Fruit fly (Drosophila melanogaster) whole organism, embryonic: Measurements from ENCODE around the gene pico.

ENCODE experiments used
- Atf3 ChIP-seq: fragments of 200-800 bp; sonication (Bioruptor generic); optimal IDR thresholded peaks from 3 replicates; lab custom pipeline; 2016; ENCODE audit warnings: missing biosample characterization, missing genetic modification characterization
- Atf6 ChIP-seq: fragments of 200-800 bp; sonication (Bioruptor generic); IDR thresholded peaks from 2 replicates; pipeline ENCODE4 v1.3.6; 2022; ENCODE audit warnings: missing biosample characterization, missing genetic modification characterization
- CG10462 ChIP-seq: fragments of 200-800 bp; sonication (Bioruptor generic); optimal IDR thresholded peaks from 2 replicates; lab custom pipeline; 2016; ENCODE audit warnings: missing biosample characterization, missing genetic modification characterization
- CG10979 ChIP-seq: fragments of 200-800 bp; sonication (Bioruptor generic); optimal IDR thresholded peaks from 2 replicates; lab custom pipeline; 2018; ENCODE audit warnings: missing biosample characterization, mild to moderate bottlenecking, missing genetic modification characterization, moderate library complexity
- CG14050 ChIP-seq: fragments of 200-800 bp; sonication (Bioruptor generic); IDR thresholded peaks from 3 replicates; pipeline ENCODE4 v1.3.6; 2022; ENCODE audit warnings: missing biosample characterization, missing genetic modification characterization
- CG14441 ChIP-seq: fragments of 200-800 bp; sonication (Bioruptor generic); IDR thresholded peaks from 2 replicates; pipeline ENCODE4 v1.3.6; 2022; ENCODE audit warnings: missing biosample characterization, missing genetic modification characterization
- CG16813 ChIP-seq: fragments of 200-800 bp; sonication (Bioruptor generic); IDR thresholded peaks from 3 replicates; pipeline ENCODE4 v1.3.6; 2022; ENCODE audit warnings: missing biosample characterization, missing genetic modification characterization; ENCODE audit not compliant: partially characterized antibody
- CG1792 ChIP-seq: fragments of 200-800 bp; sonication (Bioruptor generic); optimal IDR thresholded peaks from 2 replicates; lab custom pipeline; 2016; ENCODE audit warnings: missing biosample characterization, missing genetic modification characterization
- CG18599 ChIP-seq: fragments of 200-800 bp; sonication (Bioruptor generic); optimal IDR thresholded peaks from 3 replicates; lab custom pipeline; 2017; ENCODE audit warnings: missing biosample characterization, missing genetic modification characterization, mild to moderate bottlenecking, moderate library complexity, missing genetic modification reagents
- CG2678 ChIP-seq: fragments of 200-800 bp; sonication (Bioruptor generic); optimal IDR thresholded peaks from 3 replicates; lab custom pipeline; 2019; ENCODE audit warnings: missing biosample characterization, mild to moderate bottlenecking, missing genetic modification characterization, moderate library complexity
- CG31388 ChIP-seq: fragments of 200-800 bp; sonication (Bioruptor generic); optimal IDR thresholded peaks from 2 replicates; lab custom pipeline; 2016; ENCODE audit warnings: missing biosample characterization, missing genetic modification characterization
- CG3163 ChIP-seq: fragments of 200-800 bp; sonication (Bioruptor generic); optimal IDR thresholded peaks from 3 replicates; lab custom pipeline; 2016; ENCODE audit warnings: missing biosample characterization, missing genetic modification characterization
- CG32772 ChIP-seq: fragments of 200-800 bp; sonication (Bioruptor generic); IDR thresholded peaks from 2 replicates; pipeline ENCODE4 v1.3.6; 2022; ENCODE audit warnings: missing biosample characterization, missing genetic modification characterization
- CG4707 ChIP-seq: fragments of 200-800 bp; sonication (Bioruptor generic); optimal IDR thresholded peaks from 2 replicates; lab custom pipeline; 2018; ENCODE audit warnings: missing biosample characterization, mild to moderate bottlenecking, missing genetic modification characterization, moderate library complexity
- CG8281 ChIP-seq: fragments of 200-800 bp; sonication (Bioruptor generic); optimal IDR thresholded peaks from 2 replicates; lab custom pipeline; 2018; ENCODE audit warnings: missing biosample characterization, mild to moderate bottlenecking, missing genetic modification characterization, moderate library complexity
- CkIIα-i1 ChIP-seq: fragments of 200-800 bp; sonication (Bioruptor generic); IDR thresholded peaks from 2 replicates; pipeline ENCODE4 v1.3.6; 2022; ENCODE audit warnings: missing biosample characterization, missing genetic modification characterization
- CoRest ChIP-seq: fragments of 200-800 bp; sonication (Bioruptor generic); optimal IDR thresholded peaks from 3 replicates; lab custom pipeline; 2018; ENCODE audit warnings: missing biosample characterization, mild to moderate bottlenecking, missing genetic modification characterization, moderate library complexity
- Hmr ChIP-seq: fragments of 200-800 bp; sonication (Bioruptor generic); optimal IDR thresholded peaks from 3 replicates; lab custom pipeline; 2017; ENCODE audit warnings: mild to moderate bottlenecking, missing biosample characterization, missing genetic modification reagents, missing genetic modification characterization
- Hr39 ChIP-seq: fragments of >200 bp; optimal IDR thresholded peaks from 2 replicates; lab custom pipeline; 2017
- Lpt ChIP-seq: fragments of >200 bp; optimal IDR thresholded peaks from 2 replicates; lab custom pipeline; 2018; ENCODE audit warnings: missing biosample characterization, missing genetic modification characterization
- MBD-R2 ChIP-seq: fragments of 200-800 bp; sonication (Bioruptor generic); IDR thresholded peaks from 2 replicates; pipeline ENCODE4 v1.3.6; 2022; ENCODE audit warnings: missing biosample characterization, missing genetic modification characterization
- Sox102F ChIP-seq: fragments of 200-800 bp; sonication (Bioruptor generic); optimal IDR thresholded peaks from 2 replicates; lab custom pipeline; 2018; ENCODE audit warnings: missing biosample characterization, mild to moderate bottlenecking, missing genetic modification characterization, moderate library complexity
- Vsx1 ChIP-seq: fragments of 200-800 bp; sonication (Bioruptor generic); optimal IDR thresholded peaks from 2 replicates; lab custom pipeline; 2017; ENCODE audit warnings: missing biosample characterization, mild to moderate bottlenecking, missing genetic modification characterization, missing genetic modification reagents
- abd-A ChIP-seq: fragments of 200-800 bp; sonication (Bioruptor generic); optimal IDR thresholded peaks from 3 replicates; lab custom pipeline; 2019; ENCODE audit warnings: missing biosample characterization, mild to moderate bottlenecking, missing genetic modification characterization, moderate library complexity
- al ChIP-seq: fragments of 200-800 bp; sonication (Bioruptor generic); IDR thresholded peaks from 2 replicates; pipeline ENCODE4 v1.3.6; 2022; ENCODE audit warnings: missing biosample characterization, missing genetic modification characterization
- aop ChIP-seq: fragments of 200-800 bp; sonication (Bioruptor generic); IDR thresholded peaks from 2 replicates; pipeline ENCODE4 v1.3.6; 2022; ENCODE audit warnings: missing biosample characterization, missing genetic modification characterization
- cad ChIP-seq: fragments of >200 bp; optimal IDR thresholded peaks from 2 replicates; lab custom pipeline; 2017; ENCODE audit warnings: missing biosample characterization, missing genetic modification characterization
- cas ChIP-seq: fragments of 200-800 bp; sonication (Bioruptor generic); IDR thresholded peaks from 2 replicates; pipeline ENCODE4 v1.3.6; 2022; ENCODE audit warnings: missing biosample characterization, missing genetic modification characterization
- chn ChIP-seq: fragments of 200-800 bp; sonication (Bioruptor generic); optimal IDR thresholded peaks from 2 replicates; lab custom pipeline; 2016; ENCODE audit warnings: missing biosample characterization, missing genetic modification characterization
- corto ChIP-seq: fragments of 200-800 bp; sonication (Bioruptor generic); optimal IDR thresholded peaks from 2 replicates; lab custom pipeline; 2016; ENCODE audit warnings: missing biosample characterization, mild to moderate bottlenecking, missing genetic modification characterization, moderate library complexity
- crol ChIP-seq: fragments of 200-800 bp; sonication (Bioruptor generic); IDR thresholded peaks from 2 replicates; pipeline ENCODE4 v1.3.6; 2022; ENCODE audit warnings: missing biosample characterization, missing genetic modification characterization
- dmrt99B ChIP-seq: fragments of 200-800 bp; sonication (Bioruptor generic); optimal IDR thresholded peaks from 2 replicates; lab custom pipeline; 2018; ENCODE audit warnings: missing biosample characterization, mild to moderate bottlenecking, missing genetic modification characterization, moderate library complexity
- ems ChIP-seq: fragments of 200-800 bp; sonication (Bioruptor generic); optimal IDR thresholded peaks from 3 replicates; lab custom pipeline; 2016; ENCODE audit warnings: missing biosample characterization, missing genetic modification characterization
- ind ChIP-seq: fragments of 200-800 bp; sonication (Bioruptor generic); optimal IDR thresholded peaks from 3 replicates; lab custom pipeline; 2016; ENCODE audit warnings: missing biosample characterization, missing genetic modification characterization
- maf-S ChIP-seq: fragments of 200-800 bp; sonication (Bioruptor generic); optimal IDR thresholded peaks from 2 replicates; lab custom pipeline; 2016; ENCODE audit warnings: missing biosample characterization, missing genetic modification characterization
- mirr ChIP-seq: fragments of 200-800 bp; sonication (Bioruptor generic); optimal IDR thresholded peaks from 3 replicates; lab custom pipeline; 2018; ENCODE audit warnings: missing biosample characterization, mild to moderate bottlenecking, missing genetic modification characterization
- nau ChIP-seq: fragments of 200-800 bp; sonication (Bioruptor generic); optimal IDR thresholded peaks from 3 replicates; lab custom pipeline; 2017; ENCODE audit warnings: missing biosample characterization, mild to moderate bottlenecking, missing genetic modification characterization, missing genetic modification reagents
- nerfin-1 ChIP-seq: fragments of 200-800 bp; sonication (Bioruptor generic); optimal IDR thresholded peaks from 3 replicates; lab custom pipeline; 2019; ENCODE audit warnings: missing biosample characterization, mild to moderate bottlenecking, missing genetic modification characterization, moderate library complexity
- pita ChIP-seq: fragments of 200-800 bp; sonication (Bioruptor generic); optimal IDR thresholded peaks from 2 replicates; lab custom pipeline; 2017; ENCODE audit warnings: missing biosample characterization, mild to moderate bottlenecking, missing genetic modification characterization
- ro ChIP-seq: fragments of 200-800 bp; sonication (Bioruptor generic); IDR thresholded peaks from 2 replicates; pipeline ENCODE4 v1.3.6; 2022; ENCODE audit warnings: missing biosample characterization, missing genetic modification characterization
- run ChIP-seq: fragments of 200-800 bp; sonication (Bioruptor generic); optimal IDR thresholded peaks from 3 replicates; lab custom pipeline; 2018; ENCODE audit warnings: missing biosample characterization, mild to moderate bottlenecking, missing genetic modification characterization
- sc ChIP-seq, 3 experiments: fragments of >200 bp in 2 of 3; fragments of 200-800 bp in 1 of 3; sonication (Bioruptor generic) in 1 of 3; optimal IDR thresholded peaks; 2 replicates in 2 of 3; 3 replicates in 1 of 3; lab custom pipeline; 2017; ENCODE audit warnings: mild to moderate bottlenecking in 1 of 3, missing biosample characterization in 1 of 3, missing genetic modification characterization in 1 of 3, missing genetic modification reagents in 1 of 3
- sima ChIP-seq: fragments of 200-800 bp; sonication (Bioruptor generic); optimal IDR thresholded peaks from 2 replicates; lab custom pipeline; 2016; ENCODE audit warnings: missing biosample characterization, missing genetic modification characterization
- sisA ChIP-seq: fragments of 200-800 bp; sonication (Bioruptor generic); IDR thresholded peaks from 2 replicates; pipeline ENCODE4 v1.3.6; 2022; ENCODE audit warnings: missing biosample characterization, missing genetic modification characterization
- tll ChIP-seq, 2 experiments: fragments of 200-800 bp in 1 of 2; fragments of >200 bp in 1 of 2; sonication (Bioruptor generic) in 1 of 2; optimal IDR thresholded peaks; 2 replicates each; lab custom pipeline; 2017 to 2019; ENCODE audit warnings: missing biosample characterization in 2 of 2, missing genetic modification characterization in 2 of 2, mild to moderate bottlenecking in 1 of 2, moderate library complexity in 1 of 2
- wdn ChIP-seq: fragments of 200-800 bp; sonication (Bioruptor generic); IDR thresholded peaks from 2 replicates; pipeline ENCODE4 v1.3.6; 2022; ENCODE audit warnings: missing biosample characterization, missing genetic modification characterization
- z ChIP-seq: fragments of 200-800 bp; sonication (Bioruptor generic); IDR thresholded peaks from 3 replicates; pipeline ENCODE4 v1.3.6; 2022; ENCODE audit warnings: missing biosample characterization, missing genetic modification characterization
- zen ChIP-seq: fragments of 200-800 bp; sonication (Bioruptor generic); optimal IDR thresholded peaks from 3 replicates; lab custom pipeline; 2018; ENCODE audit warnings: missing biosample characterization, mild to moderate bottlenecking, missing genetic modification characterization, moderate library complexity

pico gene

DNA sequence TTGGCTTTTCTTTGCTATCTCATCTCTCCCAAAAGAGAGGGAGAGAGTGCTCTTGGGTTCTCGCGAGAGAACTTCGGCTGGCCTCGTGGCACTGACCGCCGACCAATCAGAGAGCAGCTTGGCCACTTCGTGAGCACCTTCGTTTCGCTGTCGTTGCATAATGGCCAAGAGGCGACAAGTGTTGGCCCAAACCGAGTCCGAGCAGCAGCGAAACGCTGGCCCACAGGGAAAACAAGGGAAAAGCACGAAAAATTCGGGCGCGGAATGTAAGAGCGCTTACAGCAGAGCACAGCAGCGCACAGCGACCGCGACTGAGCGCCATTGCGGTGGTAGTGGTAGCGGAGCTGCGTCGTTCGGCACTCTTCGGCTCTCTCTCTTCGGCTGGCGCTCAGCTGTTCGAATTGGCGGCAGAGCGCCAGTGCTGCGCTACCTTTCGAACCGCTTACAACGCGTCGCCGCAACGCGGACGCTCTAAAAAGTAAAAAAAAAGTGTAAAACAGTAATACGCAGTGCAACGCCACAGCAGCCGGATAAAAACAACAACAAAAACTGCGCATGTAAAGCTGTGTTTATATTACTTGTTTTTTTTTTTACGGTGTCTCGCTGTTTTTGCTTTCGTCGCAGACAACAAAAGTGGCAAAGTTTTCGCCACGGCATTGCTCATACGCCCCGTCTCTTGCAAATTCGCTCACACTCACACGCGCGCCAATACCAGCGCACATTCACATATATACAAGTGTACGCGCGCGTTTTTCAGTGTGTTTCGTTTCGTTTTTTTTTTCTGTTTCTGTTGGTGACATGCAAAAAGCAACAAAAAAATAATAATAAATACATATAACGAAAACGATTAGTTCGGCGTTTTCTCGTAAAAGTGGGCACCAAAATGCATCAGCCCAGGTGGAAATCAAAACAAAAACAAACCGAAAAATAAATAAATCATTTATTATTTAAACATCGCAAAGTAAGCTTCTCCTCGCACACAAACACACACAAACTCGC lies 35.4 kb upstream of the pico start (continued):
- no peak for TF ChIP-seq MBD-R2 (GFP tag; lab: Robert Waterston, UW)
- TF ChIP-seq CG14050, result no peak
- no peak for TF ChIP-seq cas (GFP tag; lab: Robert Waterston, UW)
- no peak for TF ChIP-seq sc (optimal IDR thresholded peaks at IDR 0.05; lab: Kevin White, UChicago)
- TF ChIP-seq sc (GFP tag; optimal IDR thresholded peaks at IDR 0.05; lab: Kevin White, UChicago), result no peak
- TF ChIP-seq abd-A (tag; lab: Kevin White, UChicago), result peak; percentile 44
- no peak for TF ChIP-seq Vsx1
- TF ChIP-seq Lpt, result no peak
- TF ChIP-seq CkIIα-i1, result no peak
- no peak; the same call in 1 of the 2 replicates for TF ChIP-seq CG14441 (GFP tag; lab: Robert Waterston, UW)
- no peak for TF ChIP-seq CG1792 (GFP tag; lab: Kevin White, UChicago)
- TF ChIP-seq Hmr (GFP tag; lab: Kevin White, UChicago), result peak; percentile 32
- no peak for TF ChIP-seq ro (GFP tag; lab: Robert Waterston, UW)
- no peak for TF ChIP-seq CG10979 (tag; lab: Kevin White, UChicago)
- no peak for TF ChIP-seq CG10462 (GFP tag; lab: Kevin White, UChicago)
- peak; percentile 8 for TF ChIP-seq nerfin-1 (tag; lab: Kevin White, UChicago)
- no peak for TF ChIP-seq cad (GFP tag; lab: Kevin White, UChicago)
- no peak for TF ChIP-seq CG18599
- peak; percentile 19 for TF ChIP-seq CG2678
- peak; percentile 3 for TF ChIP-seq nau (GFP tag; lab: Kevin White, UChicago)
- TF ChIP-seq corto (GFP tag; lab: Kevin White, UChicago), result no peak
- TF ChIP-seq CG32772 (GFP tag; lab: Robert Waterston, UW), result peak; percentile 60
- peak; percentile 89 for TF ChIP-seq CG3163 (GFP tag; lab: Kevin White, UChicago)
- TF ChIP-seq chn (GFP tag; lab: Kevin White, UChicago), result no peak
- peak; percentile 69 for TF ChIP-seq CG4707 (GFP tag; lab: Kevin White, UChicago)
- TF ChIP-seq CG8281 (tag; lab: Kevin White, UChicago), result no peak
- no peak for TF ChIP-seq Atf3 (GFP tag; lab: Kevin White, UChicago)
- TF ChIP-seq Atf6 (GFP tag; lab: Robert Waterston, UW), result 0 out of 2 replicates have a peak, but pooled peaks have one; percentile 22
- TF ChIP-seq mirr (GFP tag; lab: Kevin White, UChicago), result no peak
- TF ChIP-seq run (tag; lab: Kevin White, UChicago), result no peak
- TF ChIP-seq wdn (GFP tag; lab: Robert Waterston, UW), result no peak
- no peak for TF ChIP-seq sisA
- peak; percentile 54; the same call in 1 of the 2 replicates for TF ChIP-seq crol (GFP tag; lab: Robert Waterston, UW)
- TF ChIP-seq dmrt99B (tag; lab: Kevin White, UChicago), result peak; percentile 7
- no peak for TF ChIP-seq sima (GFP tag; lab: Kevin White, UChicago)
- TF ChIP-seq zen (tag; lab: Kevin White, UChicago), result no peak
- TF ChIP-seq tll (GFP tag; optimal IDR thresholded peaks at IDR 0.05; lab: Kevin White, UChicago), result no peak
- no peak for TF ChIP-seq CoRest
- TF ChIP-seq Sox102F (GFP tag; lab: Kevin White, UChicago), result no peak
- TF ChIP-seq aop (GFP tag; lab: Robert Waterston, UW), result no peak
- TF ChIP-seq ems (GFP tag; lab: Kevin White, UChicago), result no peak
- no peak for TF ChIP-seq al (GFP tag; lab: Robert Waterston, UW)
- TF ChIP-seq ind (GFP tag; lab: Kevin White, UChicago), result no peak
- no peak for TF ChIP-seq z (GFP tag; lab: Robert Waterston, UW)
- peak; percentile 38; the same call in 1 of the 3 replicates for TF ChIP-seq CG16813 (GFP tag; lab: Robert Waterston, UW)
- TF ChIP-seq CG31388, result no peak
- TF ChIP-seq Hr39, result no peak
- no peak for TF ChIP-seq maf-S (GFP tag; lab: Kevin White, UChicago)
- no peak for TF ChIP-seq pita (GFP tag; lab: Kevin White, UChicago)
